Fruit fly (Drosophila melanogaster): ENCODE data around the gene CG43115.

DNA sequence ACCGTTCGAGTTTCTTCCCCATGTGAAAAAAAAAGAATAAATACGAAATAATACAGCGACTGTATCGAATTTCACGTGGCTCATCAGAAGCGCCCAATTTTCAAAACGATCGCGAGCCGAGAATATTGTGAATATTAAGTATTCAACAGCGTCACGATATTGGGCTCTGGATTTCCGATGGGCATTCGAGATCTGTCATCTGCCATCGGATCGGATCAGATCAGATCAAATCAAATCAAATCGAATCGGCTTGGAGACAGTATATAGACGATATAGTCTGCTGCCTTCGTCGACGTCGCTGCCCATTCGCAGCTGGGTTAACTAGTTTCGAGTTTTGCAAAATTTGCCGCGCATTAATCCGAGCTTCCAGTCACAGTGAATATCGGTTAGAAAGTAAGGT lies 28.4 kb upstream of the CG43115 start:
- TF ChIP-seq CG8478 (optimal IDR thresholded peaks at IDR 0.05) = no peak
- TF ChIP-seq Dll (optimal IDR thresholded peaks at IDR 0.05) = no peak
